Worm (Caenorhabditis elegans) whole organism, late embryonic: ENCODE results near the gene com-1.

Experiments used
- ceh-9 ChIP-seq: sonication (generic microtip); optimal IDR thresholded peaks from 2 replicates; lab custom pipeline; 2016; ENCODE audit warnings: mild to moderate bottlenecking, missing genetic modification characterization, inconsistent platforms, missing compliant biosample characterization
- ets-4 ChIP-seq: sonication (generic microtip); optimal IDR thresholded peaks from 2 replicates; lab custom pipeline; 2016; ENCODE audit warnings: missing genetic modification characterization, missing compliant biosample characterization
- hlh-30 ChIP-seq: sonication (generic microtip); optimal IDR thresholded peaks from 2 replicates; lab custom pipeline; 2017; ENCODE audit warnings: antibody characterized with exemption, missing genetic modification characterization, missing compliant biosample characterization; ENCODE audit not compliant: insufficient read depth
- hlh-8 ChIP-seq: sonication (generic microtip); optimal IDR thresholded peaks from 2 replicates; lab custom pipeline; 2016; ENCODE audit warnings: missing genotype, missing genetic modification characterization, missing compliant biosample characterization
- pqm-1 ChIP-seq: sonication (generic microtip); optimal IDR thresholded peaks from 2 replicates; lab custom pipeline; 2016; ENCODE audit warnings: missing genetic modification characterization, missing compliant biosample characterization
- unc-3 ChIP-seq, 2 experiments: fragments of 200-800 bp in 1 of 2; sonication (Bioruptor generic) in 1 of 2; sonication (generic microtip) in 1 of 2; conservative IDR thresholded peaks in 1 of 2; optimal IDR thresholded peaks in 1 of 2; 2 replicates each; pipeline versions ENCODE4 v1.3.6 to Lab custom; 2016 to 2022; ENCODE audit warnings: missing compliant biosample characterization in 2 of 2, missing genetic modification characterization in 2 of 2, missing genetic modification reagents in 1 of 2

- no peak for TF ChIP-seq hlh-30 (tag; lab: Kevin White, UChicago)
- no peak for TF ChIP-seq ets-4 (tag; lab: Kevin White, UChicago)
- TF ChIP-seq ceh-9 = no peak
- no peak for TF ChIP-seq unc-3 (GFP tag; conservative IDR thresholded peaks at IDR 0.05; lab: Robert Waterston, UW)
- no peak for TF ChIP-seq unc-3 (tag; optimal IDR thresholded peaks at IDR 0.05; lab: Kevin White, UChicago)
- TF ChIP-seq hlh-8 = no peak
- TF ChIP-seq pqm-1 (tag; lab: Kevin White, UChicago) = no peak
Measured at ce11 chrIII:10869595-10869994, 26.6 kb upstream of the com-1 start.
